Worm (Caenorhabditis elegans) whole organism, L3 larva: ENCODE measurements around the gene F25F2.1.

Experiments used
- ama-1 ChIP-seq: fragments of 150-350 bp; optimal IDR thresholded peaks from 2 replicates; lab custom pipeline; 2018
- egl-27 ChIP-seq: sonication (generic microtip); optimal IDR thresholded peaks from 4 replicates; lab custom pipeline; 2017; ENCODE audit warnings: missing biosample characterization, missing genetic modification reagents, missing genetic modification characterization
- elt-1 ChIP-seq: fragments of 150-350 bp; optimal IDR thresholded peaks from 2 replicates; lab custom pipeline; 2014; ENCODE audit warnings: missing biosample characterization, missing genetic modification characterization
- elt-2 ChIP-seq: sonication (generic microtip); optimal IDR thresholded peaks from 2 replicates; lab custom pipeline; 2016; ENCODE audit warnings: missing genetic modification reagents, mild to moderate bottlenecking, missing genetic modification characterization, missing compliant biosample characterization
- lin-39 ChIP-seq: fragments of 150-350 bp; optimal IDR thresholded peaks from 2 replicates; lab custom pipeline; 2018; ENCODE audit warnings: missing biosample characterization, missing genetic modification reagents, missing genetic modification characterization
- pqm-1 ChIP-seq: fragments of 150-350 bp; optimal IDR thresholded peaks from 2 replicates; lab custom pipeline; 2017; ENCODE audit warnings: missing biosample characterization, missing genetic modification characterization, inconsistent platforms
- snpc-4 ChIP-seq: fragments of 150-350 bp; optimal IDR thresholded peaks from 2 replicates; lab custom pipeline; 2014; ENCODE audit warnings: missing biosample characterization, missing genetic modification characterization
- tbx-2 ChIP-seq: sonication (generic microtip); optimal IDR thresholded peaks from 2 replicates; lab custom pipeline; 2016; ENCODE audit warnings: mild to moderate bottlenecking, missing genetic modification characterization, missing compliant biosample characterization
- ztf-4 ChIP-seq: fragments of 150-350 bp; optimal IDR thresholded peaks from 2 replicates; lab custom pipeline; 2014; ENCODE audit warnings: missing biosample characterization, missing genetic modification characterization

ce11 chrIII:4520057-4520456 lies 11.4 kb downstream of the F25F2.1 start, which contains the start of gene cdh-4:
- TF ChIP-seq snpc-4 (tag; lab: Kevin White, UChicago) = no peak
- no peak for TF ChIP-seq elt-2 (tag; lab: Kevin White, UChicago)
- no peak for TF ChIP-seq ztf-4 (tag; lab: Kevin White, UChicago)
- TF ChIP-seq ama-1 (lab: Kevin White, UChicago) = no peak
- no peak for TF ChIP-seq pqm-1 (tag; lab: Kevin White, UChicago)
- TF ChIP-seq egl-27 (tag; lab: Kevin White, UChicago) = no peak
- no peak for TF ChIP-seq tbx-2 (tag; lab: Kevin White, UChicago)
- TF ChIP-seq elt-1 (tag; lab: Kevin White, UChicago) = no peak
- no peak for TF ChIP-seq lin-39 (tag; lab: Kevin White, UChicago)
